Worm (Caenorhabditis elegans) whole organism, L4 larva: ENCODE results near the gene Y37A1A.2.

Experiments
- F10B5.3 ChIP-seq: sonication (generic microtip); optimal IDR thresholded peaks from 2 replicates; lab custom pipeline; 2016; ENCODE audit warnings: mild to moderate bottlenecking, missing genetic modification characterization, missing compliant biosample characterization
- F49E8.2 ChIP-seq: sonication (generic microtip); optimal IDR thresholded peaks from 2 replicates; lab custom pipeline; 2016; ENCODE audit warnings: missing compliant biosample characterization, mild to moderate bottlenecking, missing genetic modification characterization, borderline replicate concordance
- Y105C5A.15 ChIP-seq: fragments of 200-800 bp; sonication (Bioruptor generic); IDR thresholded peaks from 2 replicates; pipeline ENCODE4 v1.3.6; 2022; ENCODE audit warnings: missing genetic modification characterization, missing compliant biosample characterization
- Y5F2A.4 ChIP-seq: fragments of 200-800 bp; sonication (Bioruptor generic); optimal IDR thresholded peaks from 2 replicates; lab custom pipeline; 2018; ENCODE audit warnings: mild to moderate bottlenecking, missing genetic modification characterization, missing compliant biosample characterization
- aha-1 ChIP-seq: fragments of 150-350 bp; peaks from one replicate; lab custom pipeline; 2014; ENCODE audit warnings: missing biosample characterization, missing genetic modification characterization
- ama-1 ChIP-seq: fragments of 150-350 bp; optimal IDR thresholded peaks from 2 replicates; lab custom pipeline; 2014; ENCODE audit warnings: inconsistent platforms, mixed read lengths
- ceh-28 ChIP-seq: fragments of 150-350 bp; optimal IDR thresholded peaks from 2 replicates; lab custom pipeline; 2014; ENCODE audit warnings: missing biosample characterization, missing genetic modification reagents, missing genetic modification characterization
- ceh-32 ChIP-seq: sonication (generic microtip); optimal IDR thresholded peaks from 2 replicates; lab custom pipeline; 2016; ENCODE audit warnings: mild to moderate bottlenecking, missing genetic modification characterization, missing compliant biosample characterization; ENCODE audit not compliant: poor library complexity
- ces-1 ChIP-seq: fragments of 150-350 bp; sonication (generic microtip); optimal IDR thresholded peaks from 4 replicates; lab custom pipeline; 2014; ENCODE audit warnings: missing biosample characterization, missing genetic modification reagents, missing genetic modification characterization
- daf-16 ChIP-seq, 3 experiments: sonication (generic microtip); optimal IDR thresholded peaks; 2 replicates each; lab custom pipeline; 2016 to 2017; ENCODE audit warnings: missing genetic modification characterization in 3 of 3, missing genetic modification reagents in 3 of 3, mild to moderate bottlenecking in 2 of 3, missing compliant biosample characterization in 2 of 3, missing biosample characterization in 1 of 3, moderate library complexity in 1 of 3
- dmd-6 ChIP-seq: fragments of 200-800 bp; sonication (Bioruptor generic); IDR thresholded peaks from 2 replicates; pipeline ENCODE4 v1.3.6; 2022; ENCODE audit warnings: missing genetic modification reagents, missing genetic modification characterization, missing compliant biosample characterization
- dpl-1 ChIP-seq: fragments of 150-350 bp; optimal IDR thresholded peaks from 2 replicates; lab custom pipeline; 2014; ENCODE audit warnings: missing biosample characterization, missing genetic modification reagents, missing genetic modification characterization
- egl-27 ChIP-seq: sonication (generic microtip); optimal IDR thresholded peaks from 3 replicates; lab custom pipeline; 2017; ENCODE audit warnings: missing biosample characterization, missing genetic modification reagents, missing genetic modification characterization
- egl-43 ChIP-seq: fragments of 200-800 bp; sonication (Bioruptor generic); IDR thresholded peaks from 2 replicates; pipeline ENCODE4 v1.3.6; 2022; ENCODE audit warnings: missing genetic modification reagents, missing genetic modification characterization, missing compliant biosample characterization
- fkh-10 ChIP-seq: fragments of 150-350 bp; optimal IDR thresholded peaks from 2 replicates; lab custom pipeline; 2014; ENCODE audit warnings: missing biosample characterization, missing genetic modification reagents, missing genetic modification characterization
- hlh-11 ChIP-seq: fragments of 200-800 bp; sonication (Bioruptor generic); optimal IDR thresholded peaks from 2 replicates; lab custom pipeline; 2018; ENCODE audit warnings: mild to moderate bottlenecking, missing genetic modification characterization, missing compliant biosample characterization
- hmg-1.1 ChIP-seq: fragments of 200-800 bp; sonication (Bioruptor generic); IDR thresholded peaks from 2 replicates; pipeline ENCODE4 v1.3.6; 2022; ENCODE audit warnings: missing genetic modification reagents, missing genetic modification characterization, missing compliant biosample characterization
- jun-1 ChIP-seq: fragments of 150-350 bp; optimal IDR thresholded peaks from 2 replicates; lab custom pipeline; 2014; ENCODE audit warnings: missing biosample characterization, missing genetic modification reagents, missing genetic modification characterization
- lim-7 ChIP-seq: fragments of 200-800 bp; sonication (Bioruptor generic); IDR thresholded peaks from 2 replicates; pipeline ENCODE4 v1.3.6; 2022; ENCODE audit warnings: missing genetic modification characterization, missing compliant biosample characterization
- lin-15B ChIP-seq: fragments of 150-350 bp; sonication (generic microtip); optimal IDR thresholded peaks from 3 replicates; lab custom pipeline; 2014; ENCODE audit warnings: missing biosample characterization, missing genetic modification characterization
- lin-38 ChIP-seq: fragments of 200-800 bp; sonication (Bioruptor generic); IDR thresholded peaks from 2 replicates; pipeline ENCODE4 v1.3.6; 2022; ENCODE audit warnings: missing genetic modification reagents, missing genetic modification characterization, missing compliant biosample characterization
- lin-39 ChIP-seq: fragments of 150-350 bp; optimal IDR thresholded peaks from 2 replicates; lab custom pipeline; 2014; ENCODE audit warnings: missing biosample characterization, missing genetic modification reagents, missing genetic modification characterization
- mdl-1 ChIP-seq, 2 experiments: fragments of 150-350 bp in 1 of 2; sonication (generic microtip) in 1 of 2; optimal IDR thresholded peaks; 2 replicates each; lab custom pipeline; 2014 to 2017; ENCODE audit warnings: missing biosample characterization in 2 of 2, missing genetic modification characterization in 2 of 2
- mxl-2 ChIP-seq: fragments of 200-800 bp; sonication (Bioruptor generic); conservative IDR thresholded peaks from 2 replicates; pipeline ENCODE4 v1.3.6; 2022; ENCODE audit warnings: missing genetic modification reagents, missing genetic modification characterization, missing compliant biosample characterization
- nhr-102 ChIP-seq: sonication (generic microtip); optimal IDR thresholded peaks from 2 replicates; lab custom pipeline; 2016; ENCODE audit warnings: mild to moderate bottlenecking, missing genetic modification characterization, moderate library complexity, missing compliant biosample characterization
- nhr-11 ChIP-seq: fragments of 150-350 bp; optimal IDR thresholded peaks from 2 replicates; lab custom pipeline; 2014; ENCODE audit warnings: missing biosample characterization, missing genetic modification characterization
- nhr-237 ChIP-seq: sonication (generic microtip); optimal IDR thresholded peaks from 2 replicates; lab custom pipeline; 2017; ENCODE audit warnings: missing biosample characterization, missing genetic modification characterization
- nhr-42 ChIP-seq: fragments of 200-800 bp; sonication (Bioruptor generic); IDR thresholded peaks from 2 replicates; pipeline ENCODE4 v1.3.6; 2022; ENCODE audit warnings: missing genetic modification characterization, missing compliant biosample characterization
- nhr-77 ChIP-seq: fragments of 150-350 bp; optimal IDR thresholded peaks from 2 replicates; lab custom pipeline; 2014; ENCODE audit warnings: missing biosample characterization, missing genetic modification characterization
- pqm-1 ChIP-seq: sonication (generic microtip); optimal IDR thresholded peaks from 2 replicates; lab custom pipeline; 2017; ENCODE audit warnings: missing biosample characterization, missing genetic modification characterization
- saeg-2 ChIP-seq: fragments of 200-800 bp; sonication (Bioruptor generic); IDR thresholded peaks from 2 replicates; pipeline ENCODE4 v1.3.6; 2022; ENCODE audit warnings: missing genetic modification reagents, missing genetic modification characterization, missing compliant biosample characterization
- sdz-12 ChIP-seq: fragments of 200-800 bp; sonication (Bioruptor generic); optimal IDR thresholded peaks from 2 replicates; lab custom pipeline; 2018; ENCODE audit warnings: mild to moderate bottlenecking, missing genetic modification characterization, missing compliant biosample characterization
- set-16 ChIP-seq: fragments of 200-800 bp; sonication (Bioruptor generic); IDR thresholded peaks from 2 replicates; pipeline ENCODE4 v1.3.6; 2022; ENCODE audit warnings: missing genetic modification reagents, missing genetic modification characterization, missing compliant biosample characterization
- spr-1 ChIP-seq: sonication (generic microtip); optimal IDR thresholded peaks from 2 replicates; lab custom pipeline; 2016; ENCODE audit warnings: mild to moderate bottlenecking, missing genetic modification characterization, missing compliant biosample characterization
- unc-39 ChIP-seq: sonication (generic microtip); optimal IDR thresholded peaks from 2 replicates; lab custom pipeline; 2017; ENCODE audit warnings: missing biosample characterization, missing genetic modification characterization
- zip-2 ChIP-seq: fragments of 150-350 bp; optimal IDR thresholded peaks from 2 replicates; lab custom pipeline; 2014; ENCODE audit warnings: missing biosample characterization, missing genetic modification characterization

Gene Y37A1A.2

DNA sequence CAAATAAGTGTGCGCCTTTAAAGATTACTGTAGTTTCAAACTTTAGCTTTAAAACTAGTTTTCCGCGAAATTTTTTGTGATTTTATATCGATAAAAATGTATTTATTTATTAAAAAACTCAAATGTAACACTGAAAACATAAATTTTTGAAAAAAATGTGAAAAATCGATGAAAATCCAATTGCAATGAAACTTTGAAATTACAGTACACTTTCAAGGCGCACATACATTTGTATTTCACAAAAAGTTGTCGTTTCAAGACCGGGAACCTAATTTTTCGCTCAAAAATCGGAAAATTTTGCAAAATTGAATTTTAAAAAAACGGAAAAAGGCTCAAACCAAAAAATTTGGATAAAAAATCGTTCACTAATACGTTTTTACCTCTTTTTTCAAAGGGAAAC, 32.5 kb downstream of the Y37A1A.2 start:
- TF ChIP-seq ces-1 (no peak), ceh-28 (tag; lab: Kevin White, UChicago) (no peak), lin-15B (tag; lab: Kevin White, UChicago) (no peak), sdz-12 (GFP tag; lab: Kevin White, UChicago) (no peak), F10B5.3 (tag; lab: Kevin White, UChicago) (no peak), dpl-1 (no peak), set-16 (GFP tag; lab: Robert Waterston, UW) (no peak), egl-43 (no peak), mdl-1 (tag; optimal IDR thresholded peaks at IDR 0.05; lab: Kevin White, UChicago) (no peak), nhr-11 (tag; lab: Kevin White, UChicago) (no peak), daf-16 (GFP tag; optimal IDR thresholded peaks at IDR 0.05; lab: Kevin White, UChicago) (no peak), daf-16 (tag; optimal IDR thresholded peaks at IDR 0.05; lab: Kevin White, UChicago) (no peak), nhr-42 (GFP tag; lab: Robert Waterston, UW) (no peak), Y5F2A.4 (no peak), jun-1 (tag; lab: Kevin White, UChicago) (no peak)

DNA sequence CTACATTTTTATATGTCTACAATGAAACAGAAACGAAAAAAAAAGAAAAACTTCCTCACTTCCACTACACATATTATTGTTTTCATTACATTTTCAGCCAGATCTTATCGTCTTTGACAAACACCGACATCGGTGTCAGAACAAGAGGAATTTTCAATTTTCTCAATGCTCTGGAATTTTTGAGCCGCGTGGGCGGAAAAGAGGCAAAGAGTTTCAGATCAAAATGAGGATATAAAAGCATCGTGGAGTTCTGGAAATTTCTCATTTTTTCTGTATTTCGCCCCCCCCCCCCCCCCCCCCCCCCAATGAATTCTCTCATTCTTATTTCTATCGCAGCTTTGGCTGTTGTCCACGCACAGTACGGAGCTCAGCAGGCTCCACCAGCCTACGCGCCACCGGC, 33.0 kb downstream of the Y37A1A.2 start, which contains the start of gene B0513.4:
B0513.4 (plus strand) TSS at position 301 of the 400 bp plus-strand sequence.
- TF ChIP-seq set-16 (GFP tag; lab: Robert Waterston, UW) (peak; percentile 41; the same call in 1 of the 2 replicates), saeg-2 (GFP tag; lab: Robert Waterston, UW) (no peak)

DNA sequence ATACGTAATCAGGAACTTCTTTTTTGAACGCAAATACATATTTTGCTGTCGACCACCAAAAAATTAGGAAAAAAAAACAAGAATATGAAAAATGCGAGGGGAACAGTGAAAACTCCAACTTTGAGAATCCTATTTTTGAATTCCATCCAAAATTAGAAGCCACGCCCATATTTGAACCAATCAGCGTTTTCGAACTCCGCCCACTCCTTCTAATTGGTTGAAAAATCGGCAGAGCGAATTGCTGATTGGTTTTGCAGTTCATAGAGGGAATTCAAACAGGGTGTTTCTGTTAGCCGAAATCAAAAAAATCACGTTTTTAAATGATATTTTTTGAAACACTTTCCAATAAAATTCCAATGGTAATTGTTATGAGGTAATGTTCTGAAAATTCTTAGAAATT, 34.1 kb downstream of the Y37A1A.2 start:
- TF ChIP-seq lin-38, result no peak
- TF ChIP-seq jun-1 (tag; lab: Kevin White, UChicago), result no peak
- no peak for TF ChIP-seq aha-1 (tag; lab: Kevin White, UChicago)
- TF ChIP-seq egl-27 (tag; lab: Kevin White, UChicago), result no peak
- TF ChIP-seq ceh-32, result no peak
- no peak for TF ChIP-seq lin-15B (tag; lab: Kevin White, UChicago)
- TF ChIP-seq zip-2, result no peak
- TF ChIP-seq spr-1 (tag; lab: Kevin White, UChicago), result no peak
- TF ChIP-seq F49E8.2, result no peak
- no peak for TF ChIP-seq ama-1 (lab: Kevin White, UChicago)
- TF ChIP-seq saeg-2 (GFP tag; lab: Robert Waterston, UW), result no peak
- TF ChIP-seq, all 104 proteins: peak for 0

DNA sequence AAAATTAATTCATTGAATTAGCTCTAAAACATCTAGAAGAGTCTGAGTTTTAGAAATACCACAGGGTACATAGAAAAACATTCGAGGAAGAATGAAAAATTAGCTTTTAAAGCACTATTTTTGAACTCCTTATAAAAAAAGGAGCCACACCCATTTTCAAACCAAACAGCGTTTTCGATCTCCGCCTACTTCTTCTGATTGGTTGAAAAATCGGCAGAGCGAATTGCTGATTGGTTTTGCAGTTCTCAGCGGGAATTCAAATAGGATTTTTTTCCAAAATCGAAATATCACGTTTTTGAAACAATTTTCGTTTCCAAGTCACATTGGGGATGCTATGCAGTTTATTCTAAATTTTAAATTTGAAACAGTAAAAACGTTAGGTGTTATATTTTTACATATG, 34.7 kb downstream of the Y37A1A.2 start:
- TF ChIP-seq unc-39 (no peak), ceh-32 (no peak), nhr-102 (tag; lab: Kevin White, UChicago) (no peak), Y105C5A.15 (GFP tag; lab: Robert Waterston, UW) (no peak), daf-16 (GFP tag; optimal IDR thresholded peaks at IDR 0.05; lab: Kevin White, UChicago) (no peak), daf-16 (tag; optimal IDR thresholded peaks at IDR 0.05; lab: Kevin White, UChicago) (no peak), mxl-2 (GFP tag; lab: Robert Waterston, UW) (no peak), hmg-1.1 (no peak), nhr-77 (tag; lab: Kevin White, UChicago) (no peak), pqm-1 (tag; lab: Kevin White, UChicago) (no peak), hlh-11 (tag; lab: Kevin White, UChicago) (no peak), ama-1 (lab: Kevin White, UChicago) (no peak), fkh-10 (no peak), dmd-6 (GFP tag; lab: Robert Waterston, UW) (no peak), zip-2 (no peak), nhr-237 (no peak), lin-39 (tag; lab: Kevin White, UChicago) (no peak), lim-7 (GFP tag; lab: Robert Waterston, UW) (no peak)
